Worm (Caenorhabditis elegans): Measurements from ENCODE around the gene D1025.1.

D1025.1 gene

DNA sequence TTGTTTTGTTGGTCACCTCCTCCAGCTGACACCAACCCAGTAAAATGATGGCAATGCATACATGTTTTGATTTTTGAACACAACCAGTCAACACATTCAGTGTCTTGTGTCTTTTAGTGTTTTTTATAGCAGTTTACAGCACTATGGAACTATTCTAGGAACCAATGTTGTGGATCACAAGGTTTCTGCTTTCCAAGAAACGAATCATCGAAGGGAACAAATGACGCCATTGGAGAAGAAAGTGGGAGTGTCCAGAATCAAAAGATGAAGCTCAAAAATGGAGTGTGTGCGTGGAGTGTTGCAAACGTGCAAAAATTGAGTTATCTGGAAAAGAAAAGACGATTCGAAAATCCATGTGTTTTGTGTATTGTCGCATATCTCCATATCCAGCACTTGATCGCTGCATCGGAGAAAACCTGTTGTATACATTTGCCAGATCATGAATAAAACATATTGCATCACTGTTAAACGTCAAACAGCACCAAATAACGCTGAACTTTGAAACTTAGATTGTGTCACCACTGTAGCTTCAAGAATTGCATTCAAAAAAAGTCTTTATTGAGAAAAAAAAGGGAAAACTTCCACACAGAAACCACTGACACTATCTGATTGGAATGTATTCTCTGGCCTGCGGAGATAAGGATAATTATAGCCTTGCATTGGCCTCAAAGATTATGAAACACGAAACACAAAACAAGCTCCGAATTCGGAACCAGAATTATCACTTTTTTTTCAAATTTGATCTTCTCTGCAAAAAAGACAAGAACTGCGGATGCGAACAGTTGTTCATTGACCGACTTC is 41.9 kb downstream of the D1025.1 start:
- TF ChIP-seq nhr-25 (tag; optimal IDR thresholded peaks at IDR 0.05) (peak; percentile 37), ceh-16 (tag; optimal IDR thresholded peaks at IDR 0.05) (no peak), ceh-82 (tag; optimal IDR thresholded peaks at IDR 0.05) (no peak), aly-2 (tag; optimal IDR thresholded peaks at IDR 0.05) (no peak), blmp-1 (tag; optimal IDR thresholded peaks at IDR 0.05; ENCODE audit: insufficient read depth) (peak; percentile 59), ztf-11 (tag; optimal IDR thresholded peaks at IDR 0.05) (no peak), ztf-1 (GFP tag; conservative IDR thresholded peaks at IDR 0.05) (no peak), sem-4 (tag; optimal IDR thresholded peaks at IDR 0.05) (peak; percentile 58), Y55F3AM.14 (GFP tag; optimal IDR thresholded peaks at IDR 0.05) (no peak), R02D3.7 (tag; optimal IDR thresholded peaks at IDR 0.05) (no peak), gmeb-1 (tag; optimal IDR thresholded peaks at IDR 0.05) (no peak), skn-1 (tag; optimal IDR thresholded peaks at IDR 0.05) (no peak), peb-1 (tag; optimal IDR thresholded peaks at IDR 0.05) (no peak), zag-1 (tag; optimal IDR thresholded peaks at IDR 0.05) (peak; percentile 52), lin-13 (GFP tag; optimal IDR thresholded peaks at IDR 0.05) (peak; percentile 68), unc-55 (GFP tag; optimal IDR thresholded peaks at IDR 0.05) (peak; percentile 55), nhr-6 (tag; optimal IDR thresholded peaks at IDR 0.05) (peak; percentile 82), nhr-21 (tag; optimal IDR thresholded peaks at IDR 0.05) (peak; percentile 87), ama-1 (optimal IDR thresholded peaks at IDR 0.05) (no peak), lsy-2 (tag; optimal IDR thresholded peaks at IDR 0.05) (peak in 1 of 2 experiments; percentile 78), nhr-129 (tag; optimal IDR thresholded peaks at IDR 0.05) (peak; percentile 47), nhr-77 (tag; optimal IDR thresholded peaks at IDR 0.05) (no peak), egl-27 (tag; optimal IDR thresholded peaks at IDR 0.05) (no peak), nhr-237 (tag; optimal IDR thresholded peaks at IDR 0.05) (no peak), dmd-4 (tag; optimal IDR thresholded peaks at IDR 0.05) (peak; percentile 69), alr-1 (tag; optimal IDR thresholded peaks at IDR 0.05) (no peak), sma-9 (GFP tag; optimal IDR thresholded peaks at IDR 0.05) (peak; percentile 95), sma-9 (tag; optimal IDR thresholded peaks at IDR 0.05) (no peak), F13H6.1 (tag; optimal IDR thresholded peaks at IDR 0.05) (no peak), lin-11 (tag; optimal IDR thresholded peaks at IDR 0.05) (peak; percentile 2), elt-3 (tag; optimal IDR thresholded peaks at IDR 0.05) (peak; percentile 45), fos-1 (tag; optimal IDR thresholded peaks at IDR 0.05) (peak; percentile 6), lin-39 (tag; optimal IDR thresholded peaks at IDR 0.05) (no peak), C34F6.9 (tag; optimal IDR thresholded peaks at IDR 0.05) (peak; percentile 58), nhr-10 (tag; optimal IDR thresholded peaks at IDR 0.05) (no peak), nhr-23 (tag; optimal IDR thresholded peaks at IDR 0.05) (no peak), crh-2 (tag; optimal IDR thresholded peaks at IDR 0.05) (peak; percentile 74), ztf-4 (tag; optimal IDR thresholded peaks at IDR 0.05) (peak; percentile 70), sma-3 (GFP tag; optimal IDR thresholded peaks at IDR 0.05) (no peak), elt-1 (tag; optimal IDR thresholded peaks at IDR 0.05) (no peak), mbf-1 (tag; optimal IDR thresholded peaks at IDR 0.05) (no peak), nhr-11 (tag; optimal IDR thresholded peaks at IDR 0.05) (no peak), nhr-12 (tag; optimal IDR thresholded peaks at IDR 0.05) (no peak), ZK546.5 (tag; optimal IDR thresholded peaks at IDR 0.05) (no peak), unc-39 (tag; optimal IDR thresholded peaks at IDR 0.05) (no peak), unc-62 (GFP tag; optimal IDR thresholded peaks at IDR 0.05) (no peak), snpc-4 (tag; optimal IDR thresholded peaks at IDR 0.05) (no peak), mab-5 (tag; optimal IDR thresholded peaks at IDR 0.05) (no peak), mdl-1 (tag; optimal IDR thresholded peaks at IDR 0.05) (peak in 1 of 2 experiments; percentile 24)

All from whole organism, L2 larva.